Fruit fly (Drosophila melanogaster) whole organism, embryonic: ENCODE measurements around the gene CG7239.

Experiments
- ATbp ChIP-seq: fragments of 200-800 bp; sonication (Bioruptor generic); optimal IDR thresholded peaks from 2 replicates; lab custom pipeline; 2017; ENCODE audit warnings: missing biosample characterization, mild to moderate bottlenecking, missing genetic modification characterization, missing genetic modification reagents
- Ada2b ChIP-seq: fragments of 200-800 bp; sonication (Bioruptor generic); IDR thresholded peaks from 2 replicates; pipeline ENCODE4 v1.3.6; 2022; ENCODE audit warnings: missing biosample characterization, missing genetic modification characterization
- Atf3 ChIP-seq: fragments of 200-800 bp; sonication (Bioruptor generic); optimal IDR thresholded peaks from 3 replicates; lab custom pipeline; 2016; ENCODE audit warnings: missing biosample characterization, missing genetic modification characterization
- Awh ChIP-seq: fragments of 200-800 bp; sonication (Bioruptor generic); IDR thresholded peaks from 2 replicates; pipeline ENCODE4, ENCODE4 v1.3.6; 2022; ENCODE audit warnings: missing biosample characterization, missing genetic modification characterization
- CG1024 ChIP-seq: fragments of 200-800 bp; sonication (Bioruptor generic); IDR thresholded peaks from 2 replicates; pipeline ENCODE4 v1.3.6; 2022; ENCODE audit warnings: missing biosample characterization, missing genetic modification characterization
- CG11560 ChIP-seq: fragments of 200-800 bp; sonication (Bioruptor generic); IDR thresholded peaks from 3 replicates; pipeline ENCODE4 v1.3.6; 2022; ENCODE audit warnings: missing biosample characterization, missing genetic modification characterization
- CG12155 ChIP-seq: fragments of 200-800 bp; sonication (Bioruptor generic); optimal IDR thresholded peaks from 3 replicates; lab custom pipeline; 2016; ENCODE audit warnings: missing biosample characterization, missing genetic modification characterization
- CG15514 ChIP-seq: fragments of 200-800 bp; sonication (Bioruptor generic); optimal IDR thresholded peaks from 3 replicates; lab custom pipeline; 2017; ENCODE audit warnings: missing biosample characterization, missing genetic modification characterization, mild to moderate bottlenecking, moderate library complexity, missing genetic modification reagents
- CG16779 ChIP-seq: fragments of 200-800 bp; sonication (Bioruptor generic); IDR thresholded peaks from 2 replicates; pipeline ENCODE4 v1.3.6; 2022; ENCODE audit warnings: missing biosample characterization, missing genetic modification characterization
- CG17802 ChIP-seq: fragments of 200-800 bp; sonication (Bioruptor generic); optimal IDR thresholded peaks from 2 replicates; lab custom pipeline; 2018; ENCODE audit warnings: missing biosample characterization, mild to moderate bottlenecking, missing genetic modification characterization, moderate library complexity
- CG17829 ChIP-seq: fragments of 200-800 bp; optimal IDR thresholded peaks from 2 replicates; lab custom pipeline; 2019; ENCODE audit warnings: missing biosample characterization, mild to moderate bottlenecking, missing genetic modification characterization, moderate library complexity
- CG18599 ChIP-seq: fragments of 200-800 bp; sonication (Bioruptor generic); optimal IDR thresholded peaks from 3 replicates; lab custom pipeline; 2017; ENCODE audit warnings: missing biosample characterization, missing genetic modification characterization, mild to moderate bottlenecking, moderate library complexity, missing genetic modification reagents
- CG7839 ChIP-seq: fragments of 200-800 bp; sonication (Bioruptor generic); optimal IDR thresholded peaks from 3 replicates; lab custom pipeline; 2018; ENCODE audit warnings: missing biosample characterization, mild to moderate bottlenecking, missing genetic modification characterization, moderate library complexity
- D ChIP-seq, 2 experiments: fragments of 200-800 bp in 1 of 2; fragments of >200 bp in 1 of 2; sonication (Bioruptor generic) in 1 of 2; optimal IDR thresholded peaks; 2 replicates in 1 of 2; 3 replicates in 1 of 2; lab custom pipeline; 2017; ENCODE audit warnings: mild to moderate bottlenecking in 1 of 2, missing biosample characterization in 1 of 2, missing genetic modification characterization in 1 of 2, missing genetic modification reagents in 1 of 2
- HLHmδ ChIP-seq: fragments of 200-800 bp; sonication (Bioruptor generic); optimal IDR thresholded peaks from 2 replicates; lab custom pipeline; 2018; ENCODE audit warnings: missing biosample characterization, mild to moderate bottlenecking, missing genetic modification characterization, moderate library complexity
- HmgZ ChIP-seq: fragments of 200-800 bp; sonication (Bioruptor generic); optimal IDR thresholded peaks from 2 replicates; lab custom pipeline; 2018; ENCODE audit warnings: missing biosample characterization, mild to moderate bottlenecking, missing genetic modification characterization
- Hr51 ChIP-seq, 2 experiments: fragments of 200-800 bp; sonication (Bioruptor generic); optimal IDR thresholded peaks; 2 replicates in 1 of 2; 3 replicates in 1 of 2; lab custom pipeline; 2016 to 2018; ENCODE audit warnings: missing biosample characterization in 2 of 2, missing genetic modification characterization in 2 of 2, mild to moderate bottlenecking in 1 of 2, moderate library complexity in 1 of 2
- Lhr ChIP-seq: fragments of 200-800 bp; sonication (Bioruptor generic); optimal IDR thresholded peaks from 3 replicates; lab custom pipeline; 2017; ENCODE audit warnings: mild to moderate bottlenecking, missing biosample characterization, missing genetic modification reagents, missing genetic modification characterization
- Mrtf ChIP-seq: fragments of 200-800 bp; sonication (Bioruptor generic); IDR thresholded peaks from 3 replicates; pipeline ENCODE4 v1.3.6; 2022; ENCODE audit warnings: missing biosample characterization, missing genetic modification characterization
- NC2β ChIP-seq: fragments of 200-800 bp; sonication (Bioruptor generic); optimal IDR thresholded peaks from 2 replicates; lab custom pipeline; 2016; ENCODE audit warnings: missing biosample characterization, missing genetic modification characterization
- Neu2 ChIP-seq: fragments of 200-800 bp; sonication (Bioruptor generic); optimal IDR thresholded peaks from 3 replicates; lab custom pipeline; 2016; ENCODE audit warnings: missing biosample characterization, missing genetic modification characterization, borderline replicate concordance
- Pdp1 ChIP-seq, 2 experiments: fragments of 200-800 bp; sonication (Bioruptor generic); optimal IDR thresholded peaks; 3 replicates each; lab custom pipeline; 2016; ENCODE audit warnings: missing biosample characterization in 2 of 2, missing genetic modification characterization in 2 of 2, mild to moderate bottlenecking in 1 of 2, moderate library complexity in 1 of 2
- Rfx ChIP-seq: fragments of 200-800 bp; sonication (Bioruptor generic); IDR thresholded peaks from 2 replicates; pipeline ENCODE4 v1.3.6; 2022; ENCODE audit warnings: missing biosample characterization, missing genetic modification characterization
- Tbp ChIP-seq: fragments of >200 bp; optimal IDR thresholded peaks from 2 replicates; lab custom pipeline; 2018; ENCODE audit warnings: missing biosample characterization, missing genetic modification characterization
- YL-1 ChIP-seq: fragments of 200-800 bp; sonication (Bioruptor generic); optimal IDR thresholded peaks from 3 replicates; lab custom pipeline; 2017; ENCODE audit warnings: missing biosample characterization, mild to moderate bottlenecking, missing genetic modification characterization
- bbx ChIP-seq: fragments of 200-800 bp; sonication (Bioruptor generic); IDR thresholded peaks from 2 replicates; pipeline ENCODE4 v1.3.6; 2022; ENCODE audit warnings: missing biosample characterization, missing genetic modification characterization; ENCODE audit not compliant: partially characterized antibody
- dpn ChIP-seq, 2 experiments: fragments of 200-800 bp; sonication (Bioruptor generic); optimal IDR thresholded peaks; 3 replicates each; lab custom pipeline; 2016; ENCODE audit warnings: missing biosample characterization in 2 of 2, missing genetic modification characterization in 2 of 2
- exex ChIP-seq: fragments of 200-800 bp; sonication (Bioruptor generic); optimal IDR thresholded peaks from 4 replicates; lab custom pipeline; 2018; ENCODE audit warnings: missing biosample characterization, mild to moderate bottlenecking, missing genetic modification characterization, moderate library complexity
- gce ChIP-seq: fragments of 200-800 bp; sonication (Bioruptor generic); IDR thresholded peaks from 3 replicates; pipeline ENCODE4 v1.3.6; 2022; ENCODE audit warnings: missing biosample characterization, missing genetic modification characterization
- gcm ChIP-seq: fragments of 200-800 bp; sonication (Bioruptor generic); optimal IDR thresholded peaks from 2 replicates; lab custom pipeline; 2019; ENCODE audit warnings: missing biosample characterization, mild to moderate bottlenecking, missing genetic modification characterization, moderate library complexity
- hbn ChIP-seq: fragments of 200-800 bp; sonication (Bioruptor generic); IDR thresholded peaks from 2 replicates; pipeline ENCODE4 v1.3.6; 2022; ENCODE audit warnings: missing biosample characterization, missing genetic modification characterization; ENCODE audit not compliant: partially characterized antibody
- ind ChIP-seq: fragments of 200-800 bp; sonication (Bioruptor generic); optimal IDR thresholded peaks from 3 replicates; lab custom pipeline; 2016; ENCODE audit warnings: missing biosample characterization, missing genetic modification characterization
- klu ChIP-seq: fragments of 200-800 bp; sonication (Bioruptor generic); IDR thresholded peaks from 2 replicates; pipeline ENCODE4 v1.3.6; 2022; ENCODE audit warnings: missing biosample characterization, missing genetic modification characterization
- maf-S ChIP-seq: fragments of 200-800 bp; sonication (Bioruptor generic); optimal IDR thresholded peaks from 2 replicates; lab custom pipeline; 2016; ENCODE audit warnings: missing biosample characterization, missing genetic modification characterization
- p53 ChIP-seq: fragments of 200-800 bp; sonication (Bioruptor generic); optimal IDR thresholded peaks from 2 replicates; lab custom pipeline; 2016; ENCODE audit warnings: missing biosample characterization, missing genetic modification characterization
- phol ChIP-seq: fragments of 200-800 bp; sonication (Bioruptor generic); optimal IDR thresholded peaks from 3 replicates; lab custom pipeline; 2018; ENCODE audit warnings: missing biosample characterization, mild to moderate bottlenecking, missing genetic modification characterization, moderate library complexity
- rib ChIP-seq: fragments of 200-800 bp; sonication (Bioruptor generic); IDR thresholded peaks from 2 replicates; pipeline ENCODE4 v1.3.6; 2022; ENCODE audit warnings: missing biosample characterization, missing genetic modification characterization
- sd ChIP-seq: fragments of 200-800 bp; sonication (Bioruptor generic); optimal IDR thresholded peaks from 3 replicates; lab custom pipeline; 2018; ENCODE audit warnings: missing biosample characterization, mild to moderate bottlenecking, missing genetic modification characterization, moderate library complexity
- sens-2 ChIP-seq: fragments of 200-800 bp; sonication (Bioruptor generic); IDR thresholded peaks from 2 replicates; pipeline ENCODE4 v1.3.6; 2022; ENCODE audit warnings: missing biosample characterization, missing genetic modification characterization
- ssp ChIP-seq: fragments of 200-800 bp; sonication (Bioruptor generic); IDR thresholded peaks from 2 replicates; pipeline ENCODE4 v1.3.6; 2022; ENCODE audit warnings: missing biosample characterization, missing genetic modification characterization
- stwl ChIP-seq: fragments of 200-800 bp; sonication (Bioruptor generic); optimal IDR thresholded peaks from 3 replicates; lab custom pipeline; 2018; ENCODE audit warnings: missing biosample characterization, mild to moderate bottlenecking, missing genetic modification characterization, moderate library complexity
- twi ChIP-seq: fragments of 200-800 bp; optimal IDR thresholded peaks from 2 replicates; lab custom pipeline; 2019; ENCODE audit warnings: missing biosample characterization, mild to moderate bottlenecking, missing genetic modification characterization, moderate library complexity
- yki ChIP-seq: fragments of >200 bp; optimal IDR thresholded peaks from 3 replicates; lab custom pipeline; 2018
- zf30C ChIP-seq: fragments of 200-800 bp; sonication (Bioruptor generic); optimal IDR thresholded peaks from 3 replicates; lab custom pipeline; 2018; ENCODE audit warnings: missing biosample characterization, mild to moderate bottlenecking, missing genetic modification characterization
- zfh2 ChIP-seq: fragments of 200-800 bp; sonication (Bioruptor generic); optimal IDR thresholded peaks from 2 replicates; lab custom pipeline; 2016; ENCODE audit warnings: missing biosample characterization, missing genetic modification characterization

The CG7239 gene

dm6 chr2L:5798629-5799028 lies 3.4 kb upstream of the CG7239 start:
- TF ChIP-seq hbn = no peak
- peak; percentile 88 for TF ChIP-seq exex (tag; lab: Kevin White, UChicago)
- no peak for TF ChIP-seq CG15514 (GFP tag; lab: Kevin White, UChicago)
- no peak for TF ChIP-seq gcm (GFP tag; lab: Kevin White, UChicago)
- peak; percentile 96 for TF ChIP-seq sd (tag; lab: Kevin White, UChicago)

- TF ChIP-seq klu (GFP tag; lab: Robert Waterston, UW) (peak; percentile 17; the same call in 1 of the 2 replicates), CG12155 (GFP tag; lab: Kevin White, UChicago) (peak; percentile 12), CG17829 (tag; lab: Kevin White, UChicago) (peak; percentile 37), Tbp (GFP tag; lab: Kevin White, UChicago) (no peak), Awh (GFP tag; lab: Robert Waterston, UW) (peak; percentile 7; the same call in 1 of the 2 replicates), p53 (GFP tag; lab: Kevin White, UChicago) (peak; percentile 0), yki (lab: Kevin White, UChicago) (peak; percentile 44), CG18599 (GFP tag; lab: Kevin White, UChicago) (peak; percentile 24), maf-S (GFP tag; lab: Kevin White, UChicago) (no peak), twi (tag; lab: Kevin White, UChicago) (no peak), Pdp1 (GFP tag; optimal IDR thresholded peaks at IDR 0.05; lab: Kevin White, UChicago) (peak in 1 of 2 experiments; percentile 20), dpn (GFP tag; optimal IDR thresholded peaks at IDR 0.05; lab: Kevin White, UChicago) (peak; percentile 6 to 21), ind (GFP tag; lab: Kevin White, UChicago) (peak; percentile 28), CG1024 (GFP tag; lab: Robert Waterston, UW) (peak; percentile 53; the same call in 1 of the 2 replicates), gce (GFP tag; lab: Robert Waterston, UW) (peak; percentile 38; the same call in 1 of the 3 replicates), Mrtf (GFP tag; lab: Robert Waterston, UW) (no peak), rib (GFP tag; lab: Robert Waterston, UW) (peak; percentile 71), CG17802 (tag; lab: Kevin White, UChicago) (peak; percentile 90), Atf3 (GFP tag; lab: Kevin White, UChicago) (no peak), sens-2 (GFP tag; lab: Robert Waterston, UW) (peak; percentile 37; the same call in 1 of the 2 replicates), Ada2b (GFP tag; lab: Robert Waterston, UW) (0 out of 2 replicates have a peak, but pooled peaks have one; percentile 14), ATbp (GFP tag; lab: Kevin White, UChicago) (no peak), HLHmδ (GFP tag; lab: Kevin White, UChicago) (peak; percentile 74), D (optimal IDR thresholded peaks at IDR 0.05; lab: Kevin White, UChicago) (no peak), D (GFP tag; optimal IDR thresholded peaks at IDR 0.05; lab: Kevin White, UChicago) (no peak), Hr51 (GFP tag; optimal IDR thresholded peaks at IDR 0.05; lab: Kevin White, UChicago) (peak; percentile 10 to 18), ssp (GFP tag; lab: Robert Waterston, UW) (peak; percentile 99), YL-1 (GFP tag; lab: Kevin White, UChicago) (peak; percentile 56), HmgZ (tag; lab: Kevin White, UChicago) (peak; percentile 35), stwl (tag; lab: Kevin White, UChicago) (peak; percentile 70), bbx (GFP tag; lab: Robert Waterston, UW) (peak; percentile 67), CG16779 (GFP tag; lab: Robert Waterston, UW) (peak; percentile 65), zfh2 (GFP tag; lab: Kevin White, UChicago) (no peak), CG11560 (tag; lab: Robert Waterston, UW) (no peak; the same call in 2 of the 3 replicates), Rfx (GFP tag; lab: Robert Waterston, UW) (peak; percentile 68), NC2β (GFP tag; lab: Kevin White, UChicago) (no peak), zf30C (GFP tag; lab: Kevin White, UChicago) (peak; percentile 82), Lhr (GFP tag; lab: Kevin White, UChicago) (peak; percentile 98), phol (tag; lab: Kevin White, UChicago) (peak; percentile 66), Neu2 (GFP tag; lab: Kevin White, UChicago) (peak; percentile 1), CG7839 (peak; percentile 44)
Observed at dm6 chr2L:5799435-5800387, 2.3 kb upstream of the CG7239 start, which contains the start of gene CG9171. Gene CG9171, minus strand, starts transcription at chr2L:5800253.
